Fruit fly (Drosophila melanogaster): ENCODE measurements around the gene CG2200.
A peak's percentile ranks its signal among the peaks of the same experiment; 100 is the strongest.

The CG2200 gene

dm6 chrX:13099919-13100318 lies 5.8 kb downstream of the CG2200 start (continued):
- TF ChIP-seq unpg (GFP tag; optimal IDR thresholded peaks at IDR 0.05) = peak; percentile 85
- TF ChIP-seq CG6254 (GFP tag; optimal IDR thresholded peaks at IDR 0.05) = peak; percentile 48
- TF ChIP-seq zfh1 (GFP tag; IDR thresholded peaks at IDR 0.05) = peak; percentile 89

dm6 chrX:13101817-13102216 lies 7.7 kb downstream of the CG2200 start:
- TF ChIP-seq sd (tag; optimal IDR thresholded peaks at IDR 0.05) (peak; percentile 26), grn (GFP tag; optimal IDR thresholded peaks at IDR 0.05) (peak; percentile 58), insv (GFP tag; optimal IDR thresholded peaks at IDR 0.05) (peak in 1 of 2 experiments; percentile 35), CG2199 (GFP tag; IDR thresholded peaks at IDR 0.05) (0 out of 3 replicates have a peak, but pooled peaks have one; percentile 55), D19A (tag; optimal IDR thresholded peaks at IDR 0.05) (no peak), Hey (tag; optimal IDR thresholded peaks at IDR 0.05) (peak; percentile 8), exex (tag; optimal IDR thresholded peaks at IDR 0.05) (peak; percentile 79), mirr (GFP tag; optimal IDR thresholded peaks at IDR 0.05) (peak; percentile 16), jing (GFP tag; optimal IDR thresholded peaks at IDR 0.05) (no peak), aop (GFP tag; IDR thresholded peaks at IDR 0.05) (no peak)

- TF ChIP-seq da (GFP tag; optimal IDR thresholded peaks at IDR 0.05) (no peak), MESR4 (GFP tag; optimal IDR thresholded peaks at IDR 0.05) (no peak), ind (GFP tag; optimal IDR thresholded peaks at IDR 0.05) (no peak), CG10654 (GFP tag; optimal IDR thresholded peaks at IDR 0.05) (no peak), Pdp1 (GFP tag; optimal IDR thresholded peaks at IDR 0.05) (peak in 1 of 2 experiments; percentile 10), tll (GFP tag; optimal IDR thresholded peaks at IDR 0.05) (no peak), jigr1 (GFP tag; IDR thresholded peaks at IDR 0.05) (no peak), CG12744 (GFP tag; optimal IDR thresholded peaks at IDR 0.05) (no peak), insv (GFP tag; optimal IDR thresholded peaks at IDR 0.05) (peak in 1 of 2 experiments; percentile 85), CG12942 (GFP tag; optimal IDR thresholded peaks at IDR 0.05) (no peak), GATAe (GFP tag; conservative IDR thresholded peaks at IDR 0.05) (0 out of 2 replicates have a peak, but pooled peaks have one; percentile 23), Scr (GFP tag; IDR thresholded peaks at IDR 0.05; ENCODE audit: partially characterized antibody) (no peak), CG15601 (tag; optimal IDR thresholded peaks at IDR 0.05) (peak; percentile 4), CG10321 (GFP tag; IDR thresholded peaks at IDR 0.05) (no peak), fru (optimal IDR thresholded peaks at IDR 0.05) (no peak), CG9932 (GFP tag; IDR thresholded peaks at IDR 0.05) (no peak), sens (GFP tag) (no peak), CG2116 (GFP tag; optimal IDR thresholded peaks at IDR 0.05) (no peak), otp (GFP tag; IDR thresholded peaks at IDR 0.05) (no peak), gfzf (GFP tag; optimal IDR thresholded peaks at IDR 0.05) (no peak), exex (tag; optimal IDR thresholded peaks at IDR 0.05) (peak; percentile 39), fu2 (GFP tag; optimal IDR thresholded peaks at IDR 0.05) (no peak), twi (tag; optimal IDR thresholded peaks at IDR 0.05) (no peak), lab (GFP tag; optimal IDR thresholded peaks at IDR 0.05) (peak; percentile 12), zfh2 (GFP tag; optimal IDR thresholded peaks at IDR 0.05) (no peak), CG3065 (GFP tag; optimal IDR thresholded peaks at IDR 0.05) (no peak), Vsx1 (GFP tag; optimal IDR thresholded peaks at IDR 0.05) (no peak), mirr (GFP tag; optimal IDR thresholded peaks at IDR 0.05) (peak; percentile 38), NK7.1 (GFP tag; optimal IDR thresholded peaks at IDR 0.05) (no peak), Med (GFP tag) (peak; percentile 62), caup (GFP tag; optimal IDR thresholded peaks at IDR 0.05; ENCODE audit: severe bottlenecking) (no peak), CG9817 (tag; optimal IDR thresholded peaks at IDR 0.05) (no peak), CG5245 (GFP tag; optimal IDR thresholded peaks at IDR 0.05) (no peak), CG3847 (GFP tag; IDR thresholded peaks at IDR 0.05) (no peak), crp (GFP tag; optimal IDR thresholded peaks at IDR 0.05) (no peak), Atf3 (GFP tag; optimal IDR thresholded peaks at IDR 0.05) (no peak), ase (GFP tag; IDR thresholded peaks at IDR 0.05) (no peak), ttk (GFP tag; IDR thresholded peaks at IDR 0.05) (no peak)
These were observed 10.5 kb downstream of the CG2200 start for dm6 chrX:13104571-13104970.

All from whole organism, embryonic.